Fruit fly (Drosophila melanogaster): Measurements from ENCODE around the gene CG5676.

CG5676 gene

dm6 chr2L:10294798-10295669, 39.3 kb upstream of the CG5676 start, which contains the start of gene Hand (continued):
- no peak for TF ChIP-seq Six4 (GFP tag; optimal IDR thresholded peaks at IDR 0.05)
- TF ChIP-seq CG30020 (tag; optimal IDR thresholded peaks at IDR 0.05): no peak
- TF ChIP-seq CG17328 (GFP tag; IDR thresholded peaks at IDR 0.05): no peak
- TF ChIP-seq h (optimal IDR thresholded peaks at IDR 0.05): no peak
- no peak for TF ChIP-seq CG6272 (GFP tag; IDR thresholded peaks at IDR 0.05)
- TF ChIP-seq Stat92E (GFP tag; optimal IDR thresholded peaks at IDR 0.05): no peak
- no peak for TF ChIP-seq CG10979 (tag; optimal IDR thresholded peaks at IDR 0.05)
- no peak for TF ChIP-seq onecut (GFP tag; IDR thresholded peaks at IDR 0.05)
- TF ChIP-seq Nf-YC (tag; optimal IDR thresholded peaks at IDR 0.05): peak; percentile 96
- peak; percentile 41 for TF ChIP-seq CG5180 (GFP tag; optimal IDR thresholded peaks at IDR 0.05)
- TF ChIP-seq CG7372 (GFP tag; IDR thresholded peaks at IDR 0.05): no peak
- TF ChIP-seq CG2199 (GFP tag; IDR thresholded peaks at IDR 0.05): 0 out of 3 replicates have a peak, but pooled peaks have one; percentile 51
- no peak for TF ChIP-seq BEAF-32 (GFP tag; optimal IDR thresholded peaks at IDR 0.05)
- TF ChIP-seq row (GFP tag; IDR thresholded peaks at IDR 0.05): no peak
- no peak for TF ChIP-seq CG7745 (tag; optimal IDR thresholded peaks at IDR 0.05)
- TF ChIP-seq nerfin-1 (tag; optimal IDR thresholded peaks at IDR 0.05): no peak
- TF ChIP-seq Jarid2 (GFP tag; optimal IDR thresholded peaks at IDR 0.05): peak; percentile 17
- no peak for TF ChIP-seq CG13624 (GFP tag; optimal IDR thresholded peaks at IDR 0.05)

- TF ChIP-seq CG17328 (GFP tag; IDR thresholded peaks at IDR 0.05) (peak; percentile 58), D19A (tag; optimal IDR thresholded peaks at IDR 0.05) (no peak), CG4730 (GFP tag; IDR thresholded peaks at IDR 0.05) (no peak), Usf (GFP tag; optimal IDR thresholded peaks at IDR 0.05) (no peak), CG7357 (GFP tag; IDR thresholded peaks at IDR 0.05) (no peak), CG9876 (GFP tag; optimal IDR thresholded peaks at IDR 0.05) (no peak), dimm (GFP tag; IDR thresholded peaks at IDR 0.05) (no peak), pho (GFP tag; optimal IDR thresholded peaks at IDR 0.05) (peak; percentile 61), Mad (GFP tag; optimal IDR thresholded peaks at IDR 0.05) (peak; percentile 13), nerfin-2 (GFP tag; IDR thresholded peaks at IDR 0.05; ENCODE audit: partially characterized antibody) (no peak), Rx (GFP tag; IDR thresholded peaks at IDR 0.05) (no peak), HLHmδ (GFP tag; optimal IDR thresholded peaks at IDR 0.05) (no peak), Camta (GFP tag; optimal IDR thresholded peaks at IDR 0.05) (peak; percentile 68), zen (tag; optimal IDR thresholded peaks at IDR 0.05) (no peak), CG8944 (GFP tag; optimal IDR thresholded peaks at IDR 0.05) (peak; percentile 3), onecut (GFP tag; IDR thresholded peaks at IDR 0.05) (peak; percentile 93), Trl (optimal IDR thresholded peaks at IDR 0.05) (no peak), Trl (GFP tag; optimal IDR thresholded peaks at IDR 0.05) (peak; percentile 69), CG6813 (GFP tag; optimal IDR thresholded peaks at IDR 0.05) (no peak), ase (GFP tag; IDR thresholded peaks at IDR 0.05) (no peak), Hr39 (optimal IDR thresholded peaks at IDR 0.05) (no peak), B-H2 (GFP tag; optimal IDR thresholded peaks at IDR 0.05) (peak; percentile 48), Opbp (GFP tag; IDR thresholded peaks at IDR 0.05; ENCODE audit: partially characterized antibody) (no peak; the same call in 2 of the 3 replicates), CG33557 (GFP tag; optimal IDR thresholded peaks at IDR 0.05) (no peak), E2f2 (GFP tag; IDR thresholded peaks at IDR 0.05) (peak; percentile 33; the same call in 1 of the 2 replicates), CG30431 (GFP tag; optimal IDR thresholded peaks at IDR 0.05) (no peak), CG18599 (GFP tag; optimal IDR thresholded peaks at IDR 0.05) (no peak), Fer2 (tag; optimal IDR thresholded peaks at IDR 0.05) (no peak), chm (GFP tag; IDR thresholded peaks at IDR 0.05) (no peak), scrt (GFP tag; optimal IDR thresholded peaks at IDR 0.05) (no peak), CG2199 (GFP tag; IDR thresholded peaks at IDR 0.05) (0 out of 3 replicates have a peak, but pooled peaks have one; percentile 7), zfh1 (GFP tag; IDR thresholded peaks at IDR 0.05) (peak; percentile 75; the same call in 2 of the 3 replicates), D19B (GFP tag; optimal IDR thresholded peaks at IDR 0.05) (no peak), Fer1 (GFP tag; optimal IDR thresholded peaks at IDR 0.05) (peak; percentile 76)
Observed at dm6 chr2L:10292066-10292560, 36.4 kb upstream of the CG5676 start, which contains the start of gene Ufd4. Gene Ufd4, minus strand, starts transcription at chr2L:10292365.

Data from whole organism, embryonic.